Worm (Caenorhabditis elegans): ENCODE data around the gene clh-1.

Gene clh-1

ce11 chrII:11874674-11875198 is 18.5 kb upstream of the clh-1 start, which contains the start of the genes npp-3 and top-2 (continued):
- TF ChIP-seq pqm-1 (tag; optimal IDR thresholded peaks at IDR 0.05), result no peak
- peak; percentile 95 for TF ChIP-seq unc-86 (tag; optimal IDR thresholded peaks at IDR 0.05)
- no peak for TF ChIP-seq mep-1 (tag; optimal IDR thresholded peaks at IDR 0.05)
- TF ChIP-seq snu-23 (GFP tag; optimal IDR thresholded peaks at IDR 0.05), result peak; percentile 97
- TF ChIP-seq dsc-1 (tag; optimal IDR thresholded peaks at IDR 0.05), result peak; percentile 93
- peak; percentile 93 for TF ChIP-seq jun-1 (tag; optimal IDR thresholded peaks at IDR 0.05)
- peak; percentile 83 for TF ChIP-seq mef-2 (tag; optimal IDR thresholded peaks at IDR 0.05)
- peak; percentile 85 for TF ChIP-seq lir-3 (tag; optimal IDR thresholded peaks at IDR 0.05; ENCODE audit: poor library complexity)
- peak; percentile 99 to 100 for TF ChIP-seq lsy-2 (tag; optimal IDR thresholded peaks at IDR 0.05)
- peak; percentile 3 to 22 for TF ChIP-seq egl-27 (tag; optimal IDR thresholded peaks at IDR 0.05)
- peak; percentile 86 for TF ChIP-seq ceh-8 (GFP tag; optimal IDR thresholded peaks at IDR 0.05)
- peak; percentile 88 for TF ChIP-seq pax-3 (tag; optimal IDR thresholded peaks at IDR 0.05)
- TF ChIP-seq skn-1 (tag; optimal IDR thresholded peaks at IDR 0.05), result peak; percentile 94
- TF ChIP-seq ceh-82 (tag; optimal IDR thresholded peaks at IDR 0.05), result peak; percentile 85 to 97 (median 89)
- TF ChIP-seq rnt-1 (tag; optimal IDR thresholded peaks at IDR 0.05), result peak; percentile 94
- TF ChIP-seq tlp-1 (tag; optimal IDR thresholded peaks at IDR 0.05), result no peak
- TF ChIP-seq aly-2 (tag; optimal IDR thresholded peaks at IDR 0.05), result peak; percentile 78
- peak; percentile 97 for TF ChIP-seq isw-1 (GFP tag; IDR thresholded peaks at IDR 0.05)
- peak; percentile 94 for TF ChIP-seq lin-14 (GFP tag; optimal IDR thresholded peaks at IDR 0.05)
- TF ChIP-seq lin-15B (tag; optimal IDR thresholded peaks at IDR 0.05), result peak; percentile 94
- peak; percentile 92 for TF ChIP-seq nhr-20 (tag; optimal IDR thresholded peaks at IDR 0.05)
- TF ChIP-seq ztf-11 (tag; optimal IDR thresholded peaks at IDR 0.05), result peak in 1 of 2 experiments; percentile 63
- TF ChIP-seq C16A3.4 (tag; optimal IDR thresholded peaks at IDR 0.05), result peak; percentile 95
- peak; percentile 83 for TF ChIP-seq ceh-88 (GFP tag; IDR thresholded peaks at IDR 0.05)
- peak in 1 of 2 experiments; percentile 83 for TF ChIP-seq mdl-1 (tag; optimal IDR thresholded peaks at IDR 0.05)
- TF ChIP-seq fkh-4 (tag; optimal IDR thresholded peaks at IDR 0.05; ENCODE audit: borderline replicate concordance), result peak; percentile 65
- no peak for TF ChIP-seq ama-1 (optimal IDR thresholded peaks at IDR 0.05)
- peak; percentile 89 for TF ChIP-seq grh-1 (GFP tag; IDR thresholded peaks at IDR 0.05)
- TF ChIP-seq xbp-1 (tag; optimal IDR thresholded peaks at IDR 0.05), result peak; percentile 93
- peak; percentile 36 for TF ChIP-seq nhr-76 (tag; optimal IDR thresholded peaks at IDR 0.05)
- peak; percentile 24 for TF ChIP-seq sup-37 (GFP tag; optimal IDR thresholded peaks at IDR 0.05)
- peak; percentile 17 for TF ChIP-seq C34B4.2 (tag; optimal IDR thresholded peaks at IDR 0.05)

ce11 chrII:11868893-11869292 is 12.6 kb upstream of the clh-1 start:
- no peak for TF ChIP-seq unc-86 (tag; optimal IDR thresholded peaks at IDR 0.05)
- no peak for TF ChIP-seq efl-1 (optimal IDR thresholded peaks at IDR 0.05)
- TF ChIP-seq efl-1 (GFP tag; optimal IDR thresholded peaks at IDR 0.05 in 1 of 2), result peak in 1 of 2 experiments; percentile 3

ce11 chrII:11868234-11868633 is 12.0 kb upstream of the clh-1 start, which contains the start of gene col-84:
col-84 (plus strand) TSS chrII:11868534.
- TF ChIP-seq elt-3 (tag; optimal IDR thresholded peaks at IDR 0.05) (no peak), ztf-4 (tag; optimal IDR thresholded peaks at IDR 0.05) (no peak), sox-4 (tag; optimal IDR thresholded peaks at IDR 0.05) (no peak), ama-1 (optimal IDR thresholded peaks at IDR 0.05) (no peak), nhr-84 (tag; optimal IDR thresholded peaks at IDR 0.05) (no peak), egl-13 (tag; optimal IDR thresholded peaks at IDR 0.05) (no peak), ceh-82 (tag; optimal IDR thresholded peaks at IDR 0.05) (no peak), skn-1 (tag; optimal IDR thresholded peaks at IDR 0.05) (no peak), xbp-1 (tag; optimal IDR thresholded peaks at IDR 0.05) (no peak), mab-9 (GFP tag; IDR thresholded peaks at IDR 0.05) (no peak), mep-1 (tag; optimal IDR thresholded peaks at IDR 0.05) (no peak), lin-35 (GFP tag; optimal IDR thresholded peaks at IDR 0.05) (no peak), nhr-11 (tag; optimal IDR thresholded peaks at IDR 0.05) (no peak), lir-3 (tag; optimal IDR thresholded peaks at IDR 0.05; ENCODE audit: poor library complexity) (no peak), fos-1 (tag; optimal IDR thresholded peaks at IDR 0.05) (no peak), tlp-1 (tag; optimal IDR thresholded peaks at IDR 0.05) (no peak), ceh-90 (tag; optimal IDR thresholded peaks at IDR 0.05) (no peak), fkh-4 (tag; optimal IDR thresholded peaks at IDR 0.05; ENCODE audit: borderline replicate concordance) (no peak)
